Worm (Caenorhabditis elegans) whole organism, early embryonic: ENCODE measurements around the gene ceh-39.

Experiments used
- B0310.2 ChIP-seq: sonication (generic microtip); optimal IDR thresholded peaks from 2 replicates; lab custom pipeline; 2016; ENCODE audit warnings: mild to moderate bottlenecking, missing genetic modification characterization, missing compliant biosample characterization
- F13C5.2 ChIP-seq: sonication (generic microtip); optimal IDR thresholded peaks from 2 replicates; lab custom pipeline; 2017; ENCODE audit warnings: mild to moderate bottlenecking, missing genetic modification characterization, inconsistent platforms, missing compliant biosample characterization
- ama-1 ChIP-seq: fragments of 150-350 bp; optimal IDR thresholded peaks from 2 replicates; lab custom pipeline; 2014
- ceh-36 ChIP-seq: sonication (generic microtip); optimal IDR thresholded peaks from 2 replicates; lab custom pipeline; 2016; ENCODE audit warnings: missing genetic modification characterization, inconsistent platforms, missing compliant biosample characterization
- ets-7 ChIP-seq: sonication (generic microtip); optimal IDR thresholded peaks from 2 replicates; lab custom pipeline; 2016; ENCODE audit warnings: missing genotype, missing genetic modification characterization, missing compliant biosample characterization
- flt-1 ChIP-seq: fragments of 200-800 bp; sonication (Bioruptor generic); IDR thresholded peaks from 2 replicates; pipeline ENCODE4 v1.3.6; 2022; ENCODE audit warnings: missing genetic modification characterization, missing compliant biosample characterization
- hnd-1 ChIP-seq: sonication (generic microtip); optimal IDR thresholded peaks from 2 replicates; lab custom pipeline; 2016; ENCODE audit warnings: missing genetic modification characterization, missing compliant biosample characterization
- pes-1 ChIP-seq: fragments of 200-800 bp; sonication (Bioruptor generic); IDR thresholded peaks from 2 replicates; pipeline ENCODE4 v1.3.6; 2022; ENCODE audit warnings: missing genetic modification reagents, missing genetic modification characterization, missing compliant biosample characterization
- scrt-1 ChIP-seq: fragments of 200-800 bp; sonication (Bioruptor generic); IDR thresholded peaks from 2 replicates; pipeline ENCODE4 v1.3.6; 2022; ENCODE audit warnings: missing genetic modification characterization, missing compliant biosample characterization
- sea-1 ChIP-seq: fragments of 200-800 bp; sonication (Bioruptor generic); conservative IDR thresholded peaks from 2 replicates; pipeline ENCODE4 v1.3.6; 2022; ENCODE audit warnings: missing genetic modification characterization, missing compliant biosample characterization
- tbx-11 ChIP-seq: fragments of 200-800 bp; sonication (Bioruptor generic); IDR thresholded peaks from 2 replicates; pipeline ENCODE4 v1.3.6; 2022; ENCODE audit warnings: missing genetic modification characterization, missing compliant biosample characterization
- tbx-37 ChIP-seq: fragments of 200-800 bp; sonication (Bioruptor generic); conservative IDR thresholded peaks from 2 replicates; pipeline ENCODE4 v1.3.6; 2022; ENCODE audit warnings: missing genetic modification reagents, missing genetic modification characterization, missing compliant biosample characterization
- tra-4 ChIP-seq: sonication (generic microtip); optimal IDR thresholded peaks from 2 replicates; lab custom pipeline; 2017; ENCODE audit warnings: missing genetic modification characterization, missing compliant biosample characterization

ce11 chrX:1848575-1848974 lies 7.4 kb downstream of the ceh-39 start, which contains the start of gene ceh-41:
- TF ChIP-seq tbx-11 (GFP tag; lab: Robert Waterston, UW) (no peak), hnd-1 (no peak), F13C5.2 (tag; lab: Kevin White, UChicago) (no peak), B0310.2 (tag; lab: Kevin White, UChicago) (no peak), ama-1 (lab: Kevin White, UChicago) (no peak), tbx-37 (GFP tag; lab: Robert Waterston, UW) (no peak), ceh-36 (tag; lab: Kevin White, UChicago) (no peak), flt-1 (GFP tag; lab: Robert Waterston, UW) (no peak), pes-1 (no peak), ets-7 (tag; lab: Kevin White, UChicago) (no peak), scrt-1 (no peak), sea-1 (GFP tag; lab: Robert Waterston, UW) (no peak), tra-4 (tag; lab: Kevin White, UChicago) (no peak)
